Fruit fly (Drosophila melanogaster) whole organism, adult: Measurements from ENCODE around the gene mGluR.

ENCODE experiments used
- CG11617 ChIP-seq: fragments of 200-800 bp; sonication (Bioruptor generic); optimal IDR thresholded peaks from 2 replicates; lab custom pipeline; 2017; ENCODE audit warnings: mild to moderate bottlenecking, missing biosample characterization, missing genetic modification reagents, missing genetic modification characterization
- CG12768 ChIP-seq: fragments of 200-800 bp; sonication (Bioruptor generic); optimal IDR thresholded peaks from 2 replicates; lab custom pipeline; 2017; ENCODE audit warnings: missing biosample characterization, missing genetic modification characterization, mild to moderate bottlenecking, moderate library complexity, missing genetic modification reagents
- CG14711 ChIP-seq: fragments of 200-800 bp; sonication (Bioruptor generic); optimal IDR thresholded peaks from 2 replicates; lab custom pipeline; 2018; ENCODE audit warnings: missing biosample characterization, mild to moderate bottlenecking, missing genetic modification characterization, moderate library complexity
- CG1620 ChIP-seq: fragments of 200-800 bp; sonication (Bioruptor generic); optimal IDR thresholded peaks from 2 replicates; lab custom pipeline; 2016; ENCODE audit warnings: missing biosample characterization, missing genetic modification characterization
- CG33017 ChIP-seq: fragments of 200-800 bp; sonication (Bioruptor generic); optimal IDR thresholded peaks from 2 replicates; lab custom pipeline; 2018; ENCODE audit warnings: missing biosample characterization, mild to moderate bottlenecking, missing genetic modification characterization, moderate library complexity
- CG5204 ChIP-seq: fragments of 200-800 bp; sonication (Bioruptor generic); optimal IDR thresholded peaks from 2 replicates; lab custom pipeline; 2016; ENCODE audit warnings: missing biosample characterization, missing genetic modification characterization
- CG7045 ChIP-seq: fragments of 200-800 bp; sonication (Bioruptor generic); optimal IDR thresholded peaks from 2 replicates; lab custom pipeline; 2017; ENCODE audit warnings: missing biosample characterization, mild to moderate bottlenecking, missing genetic modification characterization
- CG7101 ChIP-seq: fragments of 200-800 bp; sonication (Bioruptor generic); optimal IDR thresholded peaks from 2 replicates; lab custom pipeline; 2018; ENCODE audit warnings: missing biosample characterization, mild to moderate bottlenecking, missing genetic modification characterization, moderate library complexity
- Clk ChIP-seq: fragments of 200-800 bp; sonication (Bioruptor generic); optimal IDR thresholded peaks from 2 replicates; lab custom pipeline; 2017; ENCODE audit warnings: missing biosample characterization, missing genetic modification characterization
- Crg-1 ChIP-seq: fragments of 200-800 bp; sonication (Bioruptor generic); optimal IDR thresholded peaks from 2 replicates; lab custom pipeline; 2016; ENCODE audit warnings: missing biosample characterization, missing genetic modification characterization
- Hr96 ChIP-seq: fragments of 200-800 bp; sonication (Bioruptor generic); optimal IDR thresholded peaks from 2 replicates; lab custom pipeline; 2016; ENCODE audit warnings: missing biosample characterization, missing genetic modification characterization
- Mnt ChIP-seq: fragments of 200-800 bp; sonication (Bioruptor generic); optimal IDR thresholded peaks from 2 replicates; lab custom pipeline; 2016; ENCODE audit warnings: missing biosample characterization, mild to moderate bottlenecking, missing genetic modification characterization
- bab1 ChIP-seq: fragments of 200-800 bp; sonication (Bioruptor generic); optimal IDR thresholded peaks from 3 replicates; lab custom pipeline; 2019; ENCODE audit warnings: missing biosample characterization, mild to moderate bottlenecking, missing genetic modification characterization, moderate library complexity
- cic ChIP-seq: fragments of 200-800 bp; sonication (Bioruptor generic); optimal IDR thresholded peaks from 2 replicates; lab custom pipeline; 2017; ENCODE audit warnings: missing biosample characterization, mild to moderate bottlenecking, missing genetic modification characterization, moderate library complexity
- cnc ChIP-seq, 2 experiments: fragments of >200 bp; optimal IDR thresholded peaks; 2 replicates each; lab custom pipeline; 2017
- kay ChIP-seq: fragments of 200-800 bp; sonication (Bioruptor generic); peaks from one replicate; lab custom pipeline; 2016; ENCODE audit warnings: missing biosample characterization, missing genetic modification characterization, borderline replicate concordance
- ovo ChIP-seq: fragments of 200-800 bp; sonication (Bioruptor generic); optimal IDR thresholded peaks from 2 replicates; lab custom pipeline; 2016; ENCODE audit warnings: missing biosample characterization, missing genetic modification characterization
- tj ChIP-seq: fragments of 200-800 bp; sonication (Bioruptor generic); optimal IDR thresholded peaks from 3 replicates; lab custom pipeline; 2017; ENCODE audit warnings: missing biosample characterization, mild to moderate bottlenecking, missing genetic modification characterization, moderate library complexity
- toe ChIP-seq: fragments of 200-800 bp; sonication (Bioruptor generic); optimal IDR thresholded peaks from 2 replicates; lab custom pipeline; 2016; ENCODE audit warnings: missing biosample characterization, missing genetic modification characterization

The mGluR gene

DNA sequence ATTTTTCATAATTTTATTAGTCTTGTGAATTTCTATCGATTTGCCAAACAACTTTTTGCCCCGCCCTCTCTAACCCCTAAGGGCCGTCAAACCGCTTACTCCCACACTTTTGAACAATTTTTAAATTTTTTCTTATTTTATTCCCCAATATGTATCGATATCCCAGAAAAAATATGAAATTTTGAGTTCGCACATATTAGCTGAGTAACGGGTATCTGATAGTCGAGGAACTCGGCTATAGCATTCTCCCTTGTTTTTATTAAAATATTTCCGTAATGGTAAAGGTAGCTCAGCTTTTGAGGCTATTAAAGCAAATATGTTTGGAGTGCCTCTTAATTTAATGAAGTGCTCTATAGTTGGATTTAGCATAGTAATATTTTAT lies 43.8 kb downstream of the mGluR start:
- TF ChIP-seq kay (GFP tag; lab: Kevin White, UChicago): peak; percentile 73
- no peak for TF ChIP-seq ovo

- TF ChIP-seq Crg-1 (GFP tag; lab: Kevin White, UChicago) (no peak), CG12768 (no peak), Mnt (no peak), kay (GFP tag; lab: Kevin White, UChicago) (peak; percentile 43)
These were observed 44.5 kb downstream of the mGluR start for dm6 chr4:981157-981556.

- TF ChIP-seq kay (GFP tag; lab: Kevin White, UChicago) (peak; percentile 71), bab1 (GFP tag; lab: Kevin White, UChicago) (no peak)
These were observed 46.3 kb downstream of the mGluR start for dm6 chr4:982791-983407.

dm6 chr4:984755-985154 lies 48.1 kb downstream of the mGluR start:
- no peak for TF ChIP-seq tj
- no peak for TF ChIP-seq ovo
- no peak for TF ChIP-seq CG5204 (GFP tag; lab: Kevin White, UChicago)
- TF ChIP-seq Mnt: no peak
- no peak for TF ChIP-seq cnc (optimal IDR thresholded peaks at IDR 0.05; lab: Kevin White, UChicago)
- TF ChIP-seq cic (GFP tag; lab: Kevin White, UChicago): no peak
- TF ChIP-seq CG1620 (GFP tag; lab: Kevin White, UChicago): no peak
- no peak for TF ChIP-seq CG33017 (tag; lab: Kevin White, UChicago)
- no peak for TF ChIP-seq CG11617 (GFP tag; lab: Kevin White, UChicago)
- no peak for TF ChIP-seq bab1 (GFP tag; lab: Kevin White, UChicago)
- no peak for TF ChIP-seq toe

- no peak for TF ChIP-seq Crg-1 (GFP tag; lab: Kevin White, UChicago)
- TF ChIP-seq CG5204 (GFP tag; lab: Kevin White, UChicago): no peak
These were observed 51.8 kb downstream of the mGluR start for dm6 chr4:988379-988778.

dm6 chr4:989058-989770 lies 52.6 kb downstream of the mGluR start, which contains the start of gene toy:
TSS of gene toy (plus strand) at chr4:989725.
- TF ChIP-seq ovo: no peak
- TF ChIP-seq toe: no peak
- no peak for TF ChIP-seq Crg-1 (GFP tag; lab: Kevin White, UChicago)
- TF ChIP-seq CG7101 (tag; lab: Kevin White, UChicago): no peak

DNA sequence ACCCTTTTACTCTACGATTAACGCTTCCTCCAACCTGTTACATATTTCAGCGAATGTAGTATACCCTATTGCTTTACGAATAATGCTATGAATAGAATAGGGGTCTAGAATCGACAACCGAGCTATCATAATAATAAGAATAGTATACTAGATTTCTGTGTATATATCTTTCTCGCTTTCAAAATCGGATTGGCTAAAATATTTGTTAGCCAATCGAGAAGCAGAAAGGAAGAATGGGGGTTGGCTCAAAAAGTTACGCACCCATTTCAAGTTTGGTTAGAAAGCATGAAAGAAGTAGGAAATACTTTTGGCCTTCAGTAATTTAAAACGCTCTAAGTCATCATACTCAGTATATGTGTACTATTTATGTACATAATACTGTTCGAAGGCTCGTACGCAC lies 59.3 kb downstream of the mGluR start:
- no peak for TF ChIP-seq cnc (optimal IDR thresholded peaks at IDR 0.05; lab: Kevin White, UChicago)
- no peak for TF ChIP-seq CG14711 (tag; lab: Kevin White, UChicago)
- no peak for TF ChIP-seq Hr96 (GFP tag; lab: Kevin White, UChicago)
- TF ChIP-seq Mnt: no peak
- TF ChIP-seq Clk (GFP tag; lab: Kevin White, UChicago): no peak
- no peak for TF ChIP-seq CG7045
- TF ChIP-seq ovo: no peak
- TF ChIP-seq CG5204 (GFP tag; lab: Kevin White, UChicago): no peak
